Fruit fly (Drosophila melanogaster): ENCODE results near the gene CG6163.
A peak's percentile ranks its signal among the peaks of the same experiment; 100 is the strongest.

DNA sequence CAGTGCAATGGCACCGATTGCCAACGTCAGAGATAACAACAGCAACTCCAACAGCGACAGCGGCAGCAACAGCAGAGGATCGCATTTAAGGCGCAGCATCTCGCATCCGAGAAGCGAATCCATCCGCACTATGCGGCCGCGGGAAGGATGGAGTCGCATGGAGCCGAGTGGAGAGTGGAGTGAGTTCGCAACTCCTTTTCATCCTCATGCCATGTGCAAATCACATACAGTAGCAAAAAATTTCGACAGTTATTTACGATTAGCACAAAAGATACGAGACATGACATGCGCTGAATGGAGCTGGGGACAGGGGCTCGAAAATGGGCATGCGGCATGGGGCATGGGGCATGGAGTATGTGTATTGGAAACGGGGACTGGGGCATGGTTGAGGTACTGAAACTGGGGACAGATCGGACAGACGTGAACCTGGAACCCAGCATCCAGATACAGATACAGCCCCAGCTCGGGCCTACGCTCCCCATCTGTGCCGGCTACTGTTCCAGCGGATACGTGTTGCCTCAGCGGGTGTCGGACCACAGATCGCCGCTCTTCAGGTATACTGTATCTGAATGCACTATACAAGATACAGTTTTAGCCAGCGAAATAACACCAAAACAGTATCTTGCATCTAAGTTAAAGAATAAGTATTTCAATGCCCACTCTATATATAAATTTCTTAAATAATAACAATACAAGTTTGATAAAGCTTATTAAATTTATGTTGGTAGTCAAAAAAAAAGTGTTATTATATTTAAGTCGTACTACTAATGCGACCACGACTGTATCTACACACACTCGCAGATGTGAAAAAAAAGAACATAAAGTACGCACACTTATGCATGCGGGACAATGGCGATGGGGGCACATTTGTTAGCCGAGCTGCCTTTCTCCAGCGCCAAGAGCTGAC, 5.3 kb upstream of the CG6163 start:
- TF ChIP-seq foxo (GFP tag; optimal IDR thresholded peaks at IDR 0.05): peak in 1 of 2 experiments; percentile 69
- no peak for TF ChIP-seq sv (GFP tag; optimal IDR thresholded peaks at IDR 0.05)
- peak; percentile 24 for TF ChIP-seq Dif (GFP tag; optimal IDR thresholded peaks at IDR 0.05; ENCODE audit: partially characterized antibody)
- no peak for TF ChIP-seq dsf (GFP tag; optimal IDR thresholded peaks at IDR 0.05; ENCODE audit: borderline replicate concordance)
- no peak for TF ChIP-seq Myc (optimal IDR thresholded peaks at IDR 0.05)
- peak; percentile 60 for TF ChIP-seq OdsH (GFP tag; optimal IDR thresholded peaks at IDR 0.05)
- TF ChIP-seq psq (GFP tag; optimal IDR thresholded peaks at IDR 0.05): peak; percentile 59
- TF ChIP-seq brk (GFP tag; optimal IDR thresholded peaks at IDR 0.05): no peak
- peak; percentile 23 for TF ChIP-seq ey (GFP tag; optimal IDR thresholded peaks at IDR 0.05)
- peak; percentile 21 for TF ChIP-seq br (GFP tag; optimal IDR thresholded peaks at IDR 0.05)

Measured in whole organism, wandering third instar larva.